1 worm cellular context compared by ENCODE assay signal in genomic region chrIII:12304805-12305377, ce11.
TF ChIP-seq lines count a peak whose summit lies in the region.

No protein-coding gene starts in this region.

TF ChIP-seq in whole organism, L1 larva, 84 proteins besides CTCF, POLR2A, EP300 and RAD21 (continued from another document):
- peak in 1 of 2 experiments; percentile 15 for TF ChIP-seq efl-1 (optimal IDR thresholded peaks at IDR 0.05; lab: Kevin White, UChicago)
- TF ChIP-seq efl-1 (GFP tag; optimal IDR thresholded peaks at IDR 0.05 in 1 of 2; lab: Kevin White, UChicago) = peak in 1 of 2 experiments; percentile 76
- no peak for TF ChIP-seq sptf-1 (tag; optimal IDR thresholded peaks at IDR 0.05; lab: Kevin White, UChicago)
- no peak for TF ChIP-seq C04F5.9 (tag; optimal IDR thresholded peaks at IDR 0.05; lab: Kevin White, UChicago)
- no peak for TF ChIP-seq hlh-17 (GFP tag; optimal IDR thresholded peaks at IDR 0.05; lab: Kevin White, UChicago; ENCODE audit: borderline replicate concordance)
- TF ChIP-seq ceh-88 (GFP tag; IDR thresholded peaks at IDR 0.05; lab: Robert Waterston, UW) = no peak
- no peak for TF ChIP-seq vab-15 (tag; optimal IDR thresholded peaks at IDR 0.05; lab: Kevin White, UChicago)
- TF ChIP-seq blmp-1 (tag; optimal IDR thresholded peaks at IDR 0.05; lab: Kevin White, UChicago) = peak; percentile 10
- no peak for TF ChIP-seq ets-5 (GFP tag; IDR thresholded peaks at IDR 0.05; lab: Robert Waterston, UW)
- TF ChIP-seq lin-15B (tag; optimal IDR thresholded peaks at IDR 0.05; lab: Kevin White, UChicago) = no peak
- no peak for TF ChIP-seq lin-14 (GFP tag; optimal IDR thresholded peaks at IDR 0.05; lab: Kevin White, UChicago)
- no peak for TF ChIP-seq sup-37 (GFP tag; optimal IDR thresholded peaks at IDR 0.05; lab: Kevin White, UChicago)
- no peak for TF ChIP-seq nhr-28 (tag; optimal IDR thresholded peaks at IDR 0.05; lab: Kevin White, UChicago)
- no peak for TF ChIP-seq aly-2 (tag; optimal IDR thresholded peaks at IDR 0.05; lab: Kevin White, UChicago)
- no peak for TF ChIP-seq nhr-11 (tag; optimal IDR thresholded peaks at IDR 0.05; lab: Kevin White, UChicago)
- TF ChIP-seq zip-4 (GFP tag; optimal IDR thresholded peaks at IDR 0.05; lab: Kevin White, UChicago) = no peak
- TF ChIP-seq C16A3.4 (tag; optimal IDR thresholded peaks at IDR 0.05; lab: Kevin White, UChicago) = no peak
- TF ChIP-seq nhr-47 (tag; optimal IDR thresholded peaks at IDR 0.05; lab: Kevin White, UChicago) = no peak
- no peak for TF ChIP-seq fos-1 (tag; optimal IDR thresholded peaks at IDR 0.05; lab: Kevin White, UChicago)
- TF ChIP-seq elt-3 (tag; optimal IDR thresholded peaks at IDR 0.05; lab: Kevin White, UChicago) = peak in 1 of 6 experiments; percentile 21
- no peak for TF ChIP-seq isw-1 (GFP tag; IDR thresholded peaks at IDR 0.05; lab: Robert Waterston, UW)
- no peak for TF ChIP-seq mdl-1 (tag; optimal IDR thresholded peaks at IDR 0.05; lab: Kevin White, UChicago)
- TF ChIP-seq nhr-12 (tag; optimal IDR thresholded peaks at IDR 0.05; lab: Kevin White, UChicago) = no peak
- TF ChIP-seq pqm-1 (tag; optimal IDR thresholded peaks at IDR 0.05; lab: Kevin White, UChicago) = no peak
- TF ChIP-seq lin-13 (GFP tag; optimal IDR thresholded peaks at IDR 0.05; lab: Kevin White, UChicago) = no peak
